Worm (Caenorhabditis elegans) whole organism, L1 larva: ENCODE data around the gene M04C3.2.

Experiments used
- C16A3.4 ChIP-seq: fragments of 150-350 bp; optimal IDR thresholded peaks from 2 replicates; lab custom pipeline; 2014; ENCODE audit warnings: missing biosample characterization, missing genetic modification characterization
- C34B4.2 ChIP-seq: sonication (generic microtip); optimal IDR thresholded peaks from 2 replicates; lab custom pipeline; 2017; ENCODE audit warnings: mild to moderate bottlenecking, missing genetic modification characterization, missing compliant biosample characterization
- aha-1 ChIP-seq: fragments of 150-350 bp; optimal IDR thresholded peaks from 2 replicates; lab custom pipeline; 2014; ENCODE audit warnings: missing biosample characterization, missing genetic modification characterization
- alr-1 ChIP-seq: fragments of 200-800 bp; sonication (Bioruptor generic); optimal IDR thresholded peaks from 2 replicates; lab custom pipeline; 2018; ENCODE audit warnings: borderline replicate concordance, mild to moderate bottlenecking, missing genetic modification characterization, missing compliant biosample characterization
- aly-2 ChIP-seq: fragments of 150-350 bp; optimal IDR thresholded peaks from 2 replicates; lab custom pipeline; 2014; ENCODE audit warnings: missing biosample characterization, missing genetic modification characterization
- ama-1 ChIP-seq: fragments of 150-350 bp; optimal IDR thresholded peaks from 2 replicates; lab custom pipeline; 2014
- ces-1 ChIP-seq: fragments of 150-350 bp; optimal IDR thresholded peaks from 2 replicates; lab custom pipeline; 2014; ENCODE audit warnings: missing biosample characterization, missing genetic modification reagents, missing genetic modification characterization
- dpl-1 ChIP-seq, 3 experiments: fragments of 150-350 bp in 2 of 3; sonication (generic microtip) in 1 of 3; optimal IDR thresholded peaks; 2 replicates each; lab custom pipeline; 2014 to 2017; ENCODE audit warnings: missing biosample characterization in 3 of 3, missing genetic modification characterization in 3 of 3, missing genetic modification reagents in 3 of 3
- dsc-1 ChIP-seq: sonication (generic microtip); optimal IDR thresholded peaks from 2 replicates; lab custom pipeline; 2016; ENCODE audit warnings: mild to moderate bottlenecking, missing genetic modification characterization, missing compliant biosample characterization
- efl-1 ChIP-seq, 4 experiments: fragments of 150-350 bp; optimal IDR thresholded peaks in 3 of 4; peaks in 1 of 4; 1 replicate in 1 of 4; 2 replicates in 3 of 4; lab custom pipeline; 2014; ENCODE audit warnings: missing biosample characterization in 2 of 4, missing genetic modification characterization in 2 of 4, missing genetic modification reagents in 2 of 4
- efl-3 ChIP-seq: fragments of 200-800 bp; sonication (Bioruptor generic); optimal IDR thresholded peaks from 2 replicates; lab custom pipeline; 2018; ENCODE audit warnings: mild to moderate bottlenecking, missing genetic modification characterization, missing compliant biosample characterization
- elt-2 ChIP-seq: sonication (generic microtip); optimal IDR thresholded peaks from 2 replicates; lab custom pipeline; 2016; ENCODE audit warnings: missing genetic modification characterization, mild to moderate bottlenecking, inconsistent platforms, missing compliant biosample characterization, missing genetic modification reagents
- ets-5 ChIP-seq: fragments of 200-800 bp; sonication (Bioruptor generic); IDR thresholded peaks from 2 replicates; pipeline ENCODE4 v1.3.6; 2022; ENCODE audit warnings: missing genetic modification characterization, missing compliant biosample characterization
- fkh-10 ChIP-seq: sonication (generic microtip); optimal IDR thresholded peaks from 2 replicates; lab custom pipeline; 2017; ENCODE audit warnings: missing biosample characterization, missing genetic modification reagents, missing genetic modification characterization
- fkh-8 ChIP-seq: sonication (generic microtip); optimal IDR thresholded peaks from 2 replicates; lab custom pipeline; 2016; ENCODE audit warnings: mild to moderate bottlenecking, missing genetic modification characterization, missing compliant biosample characterization
- fos-1 ChIP-seq: fragments of 150-350 bp; optimal IDR thresholded peaks from 2 replicates; lab custom pipeline; 2014; ENCODE audit warnings: missing biosample characterization, missing genetic modification characterization
- lin-13 ChIP-seq: fragments of 150-350 bp; optimal IDR thresholded peaks from 2 replicates; lab custom pipeline; 2014; ENCODE audit warnings: missing biosample characterization, missing genetic modification reagents, missing genetic modification characterization
- lin-14 ChIP-seq: fragments of 200-800 bp; sonication (Bioruptor generic); optimal IDR thresholded peaks from 2 replicates; lab custom pipeline; 2018; ENCODE audit warnings: mild to moderate bottlenecking, missing genetic modification characterization, moderate library complexity, missing compliant biosample characterization
- lin-35 ChIP-seq, 2 experiments: fragments of 150-350 bp; optimal IDR thresholded peaks; 2 replicates each; lab custom pipeline; 2014; ENCODE audit warnings: missing biosample characterization in 2 of 2, missing genetic modification characterization in 2 of 2, missing genetic modification reagents in 2 of 2
- lin-39 ChIP-seq: fragments of 150-350 bp; optimal IDR thresholded peaks from 2 replicates; lab custom pipeline; 2014; ENCODE audit warnings: missing biosample characterization, missing genetic modification reagents, missing genetic modification characterization
- lir-3 ChIP-seq: sonication (generic microtip); optimal IDR thresholded peaks from 2 replicates; lab custom pipeline; 2016; ENCODE audit warnings: mild to moderate bottlenecking, missing genetic modification characterization, moderate library complexity, missing compliant biosample characterization; ENCODE audit not compliant: poor library complexity
- mab-9 ChIP-seq: fragments of 200-800 bp; sonication (Bioruptor generic); IDR thresholded peaks from 2 replicates; pipeline ENCODE4 v1.3.6; 2022; ENCODE audit warnings: missing genetic modification reagents, missing genetic modification characterization, missing compliant biosample characterization
- mep-1 ChIP-seq: fragments of 150-350 bp; optimal IDR thresholded peaks from 2 replicates; lab custom pipeline; 2014; ENCODE audit warnings: missing biosample characterization, missing genetic modification characterization
- nhr-11 ChIP-seq: fragments of 150-350 bp; optimal IDR thresholded peaks from 2 replicates; lab custom pipeline; 2014; ENCODE audit warnings: missing biosample characterization, missing genetic modification characterization
- nhr-12 ChIP-seq: sonication (generic microtip); optimal IDR thresholded peaks from 2 replicates; lab custom pipeline; 2017; ENCODE audit warnings: missing biosample characterization, missing genetic modification characterization
- nhr-19 ChIP-seq: fragments of 200-800 bp; sonication (Bioruptor generic); conservative IDR thresholded peaks from 2 replicates; pipeline ENCODE4 v1.3.6; 2022; ENCODE audit warnings: missing genetic modification characterization, missing compliant biosample characterization
- nhr-28 ChIP-seq: fragments of 150-350 bp; optimal IDR thresholded peaks from 2 replicates; lab custom pipeline; 2014; ENCODE audit warnings: missing biosample characterization, missing genetic modification characterization
- nhr-77 ChIP-seq: fragments of 150-350 bp; optimal IDR thresholded peaks from 2 replicates; lab custom pipeline; 2014; ENCODE audit warnings: missing biosample characterization, missing genetic modification characterization
- nhr-84 ChIP-seq: sonication (generic microtip); optimal IDR thresholded peaks from 2 replicates; lab custom pipeline; 2017; ENCODE audit warnings: missing biosample characterization, missing genetic modification characterization
- nhr-85 ChIP-seq: sonication (generic microtip); peaks from one replicate; lab custom pipeline; 2016; ENCODE audit warnings: missing genetic modification characterization, inconsistent platforms, missing compliant biosample characterization
- pax-3 ChIP-seq: fragments of 200-800 bp; sonication (Bioruptor generic); optimal IDR thresholded peaks from 2 replicates; lab custom pipeline; 2018; ENCODE audit warnings: mild to moderate bottlenecking, missing genetic modification characterization, moderate library complexity, missing compliant biosample characterization
- snu-23 ChIP-seq: sonication (generic microtip); optimal IDR thresholded peaks from 2 replicates; lab custom pipeline; 2016; ENCODE audit warnings: missing genetic modification characterization, missing compliant biosample characterization
- sox-4 ChIP-seq: sonication (generic microtip); optimal IDR thresholded peaks from 2 replicates; lab custom pipeline; 2016; ENCODE audit warnings: missing genetic modification characterization, missing compliant biosample characterization
- sptf-1 ChIP-seq: fragments of 150-350 bp; optimal IDR thresholded peaks from 2 replicates; lab custom pipeline; 2014; ENCODE audit warnings: missing biosample characterization, missing genetic modification characterization
- sup-37 ChIP-seq: fragments of 200-800 bp; sonication (Bioruptor generic); optimal IDR thresholded peaks from 2 replicates; lab custom pipeline; 2018; ENCODE audit warnings: mild to moderate bottlenecking, missing genetic modification characterization, missing compliant biosample characterization
- tlp-1 ChIP-seq: fragments of 150-350 bp; optimal IDR thresholded peaks from 2 replicates; lab custom pipeline; 2014; ENCODE audit warnings: missing biosample characterization, missing genetic modification characterization
- unc-130 ChIP-seq: fragments of 150-350 bp; optimal IDR thresholded peaks from 2 replicates; lab custom pipeline; 2017; ENCODE audit warnings: missing biosample characterization, missing genetic modification characterization, inconsistent platforms
- unc-30 ChIP-seq: sonication (generic microtip); optimal IDR thresholded peaks from 2 replicates; lab custom pipeline; 2017; ENCODE audit warnings: missing biosample characterization, missing genetic modification characterization
- unc-62 ChIP-seq: fragments of 150-350 bp; optimal IDR thresholded peaks from 2 replicates; lab custom pipeline; 2014; ENCODE audit warnings: missing biosample characterization, missing genetic modification reagents, missing genetic modification characterization
- ztf-11 ChIP-seq, 2 experiments: sonication (generic microtip); optimal IDR thresholded peaks; 2 replicates each; lab custom pipeline; 2016 to 2017; ENCODE audit warnings: missing genetic modification characterization in 2 of 2, missing biosample characterization in 1 of 2, missing compliant biosample characterization in 1 of 2
- ztf-4 ChIP-seq: fragments of 150-350 bp; optimal IDR thresholded peaks from 2 replicates; lab custom pipeline; 2014; ENCODE audit warnings: missing biosample characterization, missing genetic modification characterization

Gene M04C3.2

DNA sequence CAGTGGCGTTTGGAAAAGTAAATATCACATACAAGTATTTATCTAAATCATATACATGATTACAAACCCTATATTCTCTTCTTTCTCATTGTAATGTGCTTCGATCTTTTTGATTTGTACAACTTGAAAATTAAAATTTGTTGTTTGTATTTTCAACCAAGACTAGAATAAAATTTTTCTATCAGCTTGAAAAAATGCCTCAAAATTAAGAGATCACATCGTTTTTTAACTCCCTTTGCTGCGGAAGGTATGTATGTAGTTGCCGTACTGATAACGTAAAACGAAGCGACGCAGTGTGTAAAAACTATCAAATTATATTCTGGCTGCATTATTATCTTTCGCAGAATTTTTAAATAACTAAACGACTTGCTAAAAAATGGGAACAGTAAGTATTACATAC is 30.9 kb downstream of the M04C3.2 start, which contains the start of gene C25F9.15:
Gene C25F9.15 (plus strand): TSS at position 301 of the 400 bp plus-strand sequence.
- TF ChIP-seq elt-2 (peak; percentile 27), fkh-10 (GFP tag; lab: Kevin White, UChicago) (no peak), unc-62 (GFP tag; lab: Kevin White, UChicago) (no peak), alr-1 (no peak)

DNA sequence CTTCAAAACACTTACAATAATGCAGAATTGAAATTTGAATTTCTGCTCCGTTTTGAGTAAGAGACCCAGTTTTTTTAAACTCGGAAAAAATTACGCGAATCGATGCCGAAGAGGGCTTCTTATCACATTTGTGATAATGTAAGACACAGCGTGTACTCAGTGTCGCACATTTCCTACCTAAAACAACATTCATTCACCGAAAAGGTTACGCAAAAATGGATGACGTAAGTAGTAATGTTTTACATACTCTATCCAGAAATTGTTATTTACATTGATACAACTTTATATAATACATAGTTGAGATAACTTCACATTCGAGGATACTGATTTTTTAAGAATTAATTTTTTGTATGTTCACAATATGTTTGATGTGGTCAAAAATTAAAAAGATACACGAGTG is 32.2 kb downstream of the M04C3.2 start, which contains the start of the genes C25F9.4 and C25F9.9:
Gene C25F9.4 (minus strand): TSS at position 101 of the 400 bp plus-strand sequence.
Gene C25F9.9 (plus strand): TSS at position 137 of the 400 bp plus-strand sequence.
- TF ChIP-seq C34B4.2 (tag; lab: Kevin White, UChicago) (no peak), aly-2 (no peak), fos-1 (tag; lab: Kevin White, UChicago) (no peak), dpl-1 (GFP tag; optimal IDR thresholded peaks at IDR 0.05; lab: Kevin White, UChicago) (no peak), nhr-85 (tag; lab: Kevin White, UChicago) (peak; percentile 33), nhr-19 (GFP tag; lab: Robert Waterston, UW) (no peak)

DNA sequence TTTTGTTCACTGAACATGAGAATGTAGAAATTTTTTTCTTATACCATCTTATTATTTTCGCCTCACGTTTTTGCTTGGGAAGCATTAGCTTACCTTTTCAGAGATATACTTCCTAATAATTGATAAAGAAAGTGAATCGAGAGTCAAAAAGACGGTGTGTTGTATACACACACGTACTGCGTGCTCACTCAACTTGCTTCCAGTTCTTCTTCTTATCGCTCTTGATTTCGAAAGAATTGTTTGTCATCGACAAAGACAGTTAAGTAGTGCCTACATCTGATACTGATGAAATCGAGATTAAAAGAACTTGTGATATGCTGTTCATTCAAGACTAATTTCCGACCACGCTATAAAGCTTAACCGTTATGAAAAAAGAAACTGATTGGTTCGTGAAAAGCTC is 38.0 kb downstream of the M04C3.2 start, which contains the start of gene C25F9.5:
Gene C25F9.5 (minus strand): TSS at position 195 of the 400 bp plus-strand sequence.
- TF ChIP-seq elt-2 (peak; percentile 69), lin-35 (GFP tag; optimal IDR thresholded peaks at IDR 0.05; lab: Kevin White, UChicago) (peak in 1 of 2 experiments; percentile 26), unc-62 (GFP tag; lab: Kevin White, UChicago) (no peak)

DNA sequence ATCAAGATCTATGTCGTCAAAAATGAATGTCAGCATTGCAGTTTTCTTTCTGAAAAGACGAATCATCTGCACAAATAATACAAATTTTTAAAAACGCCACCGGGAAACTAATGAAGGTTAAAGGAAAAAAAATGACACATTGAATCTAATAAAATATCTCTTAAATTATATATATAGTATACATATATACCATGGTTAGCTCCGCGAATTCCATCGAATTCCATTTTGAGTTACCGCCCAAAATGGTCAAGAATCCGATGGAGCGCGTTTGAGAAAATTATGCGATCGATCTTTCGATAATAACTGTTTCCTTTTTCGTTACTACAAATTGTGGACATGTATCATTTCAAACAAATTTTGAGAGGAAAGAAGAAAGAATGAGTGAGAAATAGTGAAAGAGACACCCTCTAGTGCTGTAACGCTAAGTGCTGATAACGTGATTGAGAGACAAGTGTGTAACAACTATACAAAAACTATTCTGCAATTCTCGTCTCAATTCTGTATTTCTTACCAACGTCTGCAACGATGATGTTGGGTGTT is 43.4 kb downstream of the M04C3.2 start, which contains the start of the genes C25F9.6 and C25F9.10:
Gene C25F9.6 (minus strand): TSS at position 51 of the 540 bp plus-strand sequence.
Gene C25F9.10 (plus strand): TSS at position 454 of the 540 bp plus-strand sequence.
- TF ChIP-seq unc-130 (tag; lab: Kevin White, UChicago) (no peak), fkh-8 (tag; lab: Kevin White, UChicago) (no peak), nhr-12 (tag; lab: Kevin White, UChicago) (no peak), unc-62 (GFP tag; lab: Kevin White, UChicago) (no peak), lin-13 (GFP tag; lab: Kevin White, UChicago) (no peak), lir-3 (tag; lab: Kevin White, UChicago) (no peak), nhr-84 (tag; lab: Kevin White, UChicago) (no peak), lin-35 (GFP tag; optimal IDR thresholded peaks at IDR 0.05; lab: Kevin White, UChicago) (peak in 1 of 2 experiments; percentile 72), sup-37 (GFP tag; lab: Kevin White, UChicago) (no peak), efl-1 (optimal IDR thresholded peaks at IDR 0.05; lab: Kevin White, UChicago) (no peak), efl-1 (GFP tag; optimal IDR thresholded peaks at IDR 0.05 in 1 of 2; lab: Kevin White, UChicago) (peak in 1 of 2 experiments; percentile 97), sox-4 (tag; lab: Kevin White, UChicago) (no peak), nhr-11 (no peak), dsc-1 (tag; lab: Kevin White, UChicago) (no peak), lin-14 (no peak), sptf-1 (no peak), aha-1 (tag; lab: Kevin White, UChicago) (no peak), lin-39 (tag; lab: Kevin White, UChicago) (no peak), elt-2 (peak; percentile 15), tlp-1 (tag; lab: Kevin White, UChicago) (no peak), ets-5 (GFP tag; lab: Robert Waterston, UW) (no peak), ztf-11 (tag; optimal IDR thresholded peaks at IDR 0.05; lab: Kevin White, UChicago) (no peak), ces-1 (no peak), efl-3 (GFP tag; lab: Kevin White, UChicago) (no peak), dpl-1 (GFP tag; optimal IDR thresholded peaks at IDR 0.05; lab: Kevin White, UChicago) (peak in 1 of 3 experiments; percentile 35), mep-1 (tag; lab: Kevin White, UChicago) (no peak), pax-3 (tag; lab: Kevin White, UChicago) (no peak), unc-30 (tag; lab: Kevin White, UChicago) (no peak), ama-1 (no peak), C16A3.4 (no peak), ztf-4 (tag; lab: Kevin White, UChicago) (no peak), nhr-77 (tag; lab: Kevin White, UChicago) (no peak), snu-23 (GFP tag; lab: Kevin White, UChicago) (no peak), nhr-19 (GFP tag; lab: Robert Waterston, UW) (no peak), mab-9 (GFP tag; lab: Robert Waterston, UW) (no peak), aly-2 (no peak), nhr-28 (no peak)
